Worm (Caenorhabditis elegans): ENCODE measurements around the gene C07G1.7.
A peak's percentile ranks its signal among the peaks of the same experiment; 100 is the strongest.

Gene C07G1.7

DNA sequence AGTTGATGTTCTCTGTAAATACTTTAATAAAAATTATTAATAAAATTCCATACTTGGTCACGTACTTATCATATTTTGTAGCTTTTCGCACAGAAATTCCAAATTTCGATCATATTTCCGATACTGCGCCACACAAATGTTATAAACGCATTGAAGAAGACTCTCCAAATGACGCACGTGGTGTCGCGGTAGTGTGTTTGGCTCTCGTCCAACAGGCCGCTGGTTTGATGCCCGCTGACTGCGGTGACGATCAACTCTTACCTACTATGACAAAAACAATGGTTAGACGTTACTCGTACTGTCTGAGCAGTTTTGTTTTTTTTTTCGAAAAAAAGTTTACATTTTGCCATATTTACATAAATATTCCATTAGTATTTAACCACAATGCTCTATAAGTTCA, 41.2 kb upstream of the C07G1.7 start (continued):
- TF ChIP-seq C17E4.6 (GFP tag; IDR thresholded peaks at IDR 0.05) (0 out of 2 replicates have a peak, but pooled peaks have one; percentile 50), F33H1.4 (GFP tag; IDR thresholded peaks at IDR 0.05) (peak; percentile 49), nhr-90 (tag; optimal IDR thresholded peaks at IDR 0.05) (peak; percentile 96), cebp-1 (GFP tag; IDR thresholded peaks at IDR 0.05) (no peak), cebp-1 (tag; optimal IDR thresholded peaks at IDR 0.05) (peak; percentile 80), attf-5 (GFP tag; optimal IDR thresholded peaks at IDR 0.05) (peak; percentile 75), F49E8.2 (tag; optimal IDR thresholded peaks at IDR 0.05; ENCODE audit: insufficient read depth) (peak; percentile 88), Y79H2A.3 (GFP tag; conservative IDR thresholded peaks at IDR 0.05) (peak; percentile 80; the same call in 1 of the 2 replicates), attf-3 (GFP tag; conservative IDR thresholded peaks at IDR 0.05) (peak; percentile 47; the same call in 1 of the 2 replicates), F37B4.10 (GFP tag; IDR thresholded peaks at IDR 0.05) (no peak), cebp-2 (GFP tag; IDR thresholded peaks at IDR 0.05) (0 out of 2 replicates have a peak, but pooled peaks have one; percentile 35), nhr-120 (GFP tag; IDR thresholded peaks at IDR 0.05) (0 out of 2 replicates have a peak, but pooled peaks have one; percentile 51), B0035.1 (tag; optimal IDR thresholded peaks at IDR 0.05) (peak; percentile 55), Y95B8A.8 (GFP tag; IDR thresholded peaks at IDR 0.05) (peak; percentile 42; the same call in 1 of the 2 replicates), egl-18 (GFP tag; IDR thresholded peaks at IDR 0.05) (no peak), hmg-1.2 (GFP tag; IDR thresholded peaks at IDR 0.05) (peak; percentile 71), Y53G8AR.9 (GFP tag; conservative IDR thresholded peaks at IDR 0.05) (0 out of 2 replicates have a peak, but pooled peaks have one; percentile 35), B0261.1 (tag; optimal IDR thresholded peaks at IDR 0.05) (peak; percentile 91), nfya-2 (GFP tag; IDR thresholded peaks at IDR 0.05) (no peak), hmg-20 (GFP tag; IDR thresholded peaks at IDR 0.05) (no peak; the same call in 1 of the 2 replicates), egrh-3 (GFP tag; IDR thresholded peaks at IDR 0.05) (0 out of 2 replicates have a peak, but pooled peaks have one; percentile 32), pbrm-1 (GFP tag; IDR thresholded peaks at IDR 0.05) (peak; percentile 79), let-607 (tag; optimal IDR thresholded peaks at IDR 0.05) (peak; percentile 31 to 38), efl-1 (GFP tag; optimal IDR thresholded peaks at IDR 0.05) (peak; percentile 7), D2030.7 (GFP tag; IDR thresholded peaks at IDR 0.05) (peak; percentile 77), tbp1 (GFP tag; optimal IDR thresholded peaks at IDR 0.05) (peak; percentile 100), ztf-26 (tag; optimal IDR thresholded peaks at IDR 0.05) (peak; percentile 82), tbx-9 (tag; optimal IDR thresholded peaks at IDR 0.05; ENCODE audit: borderline replicate concordance) (peak; percentile 29), nhr-27 (tag; optimal IDR thresholded peaks at IDR 0.05) (peak; percentile 54), lsl-1 (GFP tag; optimal IDR thresholded peaks at IDR 0.05) (peak; percentile 60), B0336.3 (GFP tag; IDR thresholded peaks at IDR 0.05) (peak; percentile 50; the same call in 1 of the 2 replicates), repo-1 (tag; optimal IDR thresholded peaks at IDR 0.05) (peak; percentile 77), let-526 (GFP tag; IDR thresholded peaks at IDR 0.05) (peak; percentile 66; the same call in 1 of the 2 replicates), ama-1 (optimal IDR thresholded peaks at IDR 0.05) (no peak), ama-1 (GFP tag; optimal IDR thresholded peaks at IDR 0.05) (peak; percentile 69 to 96), K12H6.12 (tag; optimal IDR thresholded peaks at IDR 0.05) (peak; percentile 68), dox-1 (GFP tag; IDR thresholded peaks at IDR 0.05) (no peak; the same call in 1 of the 2 replicates), unc-130 (GFP tag; optimal IDR thresholded peaks at IDR 0.05) (peak; percentile 77), mxl-1 (tag; optimal IDR thresholded peaks at IDR 0.05) (peak; percentile 91), ztf-25 (GFP tag; IDR thresholded peaks at IDR 0.05) (peak; percentile 88; the same call in 1 of the 2 replicates), die-1 (tag; optimal IDR thresholded peaks at IDR 0.05) (peak; percentile 95), T07F8.4 (tag; optimal IDR thresholded peaks at IDR 0.05) (peak; percentile 75), mcd-1 (GFP tag; IDR thresholded peaks at IDR 0.05) (no peak; the same call in 1 of the 2 replicates), mes-4 (tag; optimal IDR thresholded peaks at IDR 0.05) (peak; percentile 85), lsy-27 (tag; optimal IDR thresholded peaks at IDR 0.05; ENCODE audit: borderline replicate concordance, insufficient read depth) (peak; percentile 35), somi-1 (GFP tag; optimal IDR thresholded peaks at IDR 0.05) (peak; percentile 68), dpff-1 (tag; optimal IDR thresholded peaks at IDR 0.05) (peak; percentile 52), lag-1 (GFP tag; IDR thresholded peaks at IDR 0.05) (no peak)
